Worm (Caenorhabditis elegans): Measurements from ENCODE around the gene F35H10.3.

Gene F35H10.3

ce11 chrIV:8333988-8334863, 8.5 kb downstream of the F35H10.3 start, which contains the start of gene his-32:
Gene his-32, plus strand, starts transcription at chrIV:8334305.
- no peak for TF ChIP-seq tbx-37 (GFP tag; conservative IDR thresholded peaks at IDR 0.05)
- TF ChIP-seq hnd-1 (tag; optimal IDR thresholded peaks at IDR 0.05) = no peak
- no peak for TF ChIP-seq ets-7 (tag; optimal IDR thresholded peaks at IDR 0.05)
- peak; percentile 67; the same call in 1 of the 2 replicates for TF ChIP-seq sea-1 (GFP tag; conservative IDR thresholded peaks at IDR 0.05)
- peak; percentile 65; the same call in 1 of the 2 replicates for TF ChIP-seq flt-1 (GFP tag; IDR thresholded peaks at IDR 0.05)
- peak; percentile 100 for TF ChIP-seq aly-1 (tag; optimal IDR thresholded peaks at IDR 0.05)
- peak; percentile 99 for TF ChIP-seq ama-1 (optimal IDR thresholded peaks at IDR 0.05)
- TF ChIP-seq tbx-11 (GFP tag; IDR thresholded peaks at IDR 0.05) = no peak
- peak; percentile 41 for TF ChIP-seq hmg-4 (GFP tag; optimal IDR thresholded peaks at IDR 0.05)
- peak; percentile 60 for TF ChIP-seq hmbx-1 (tag; optimal IDR thresholded peaks at IDR 0.05)
- peak; percentile 69 for TF ChIP-seq ceh-36 (tag; optimal IDR thresholded peaks at IDR 0.05)
- TF ChIP-seq scrt-1 (GFP tag; IDR thresholded peaks at IDR 0.05) = peak; percentile 78; the same call in 1 of the 2 replicates
- TF ChIP-seq B0310.2 (tag; optimal IDR thresholded peaks at IDR 0.05) = peak; percentile 88
- peak; percentile 25 for TF ChIP-seq tra-4 (tag; optimal IDR thresholded peaks at IDR 0.05)
- peak; percentile 18 for TF ChIP-seq F13C5.2 (tag; optimal IDR thresholded peaks at IDR 0.05)
- peak; percentile 76 for TF ChIP-seq pes-1 (GFP tag; IDR thresholded peaks at IDR 0.05)
- TF ChIP-seq ceh-13 (GFP tag; optimal IDR thresholded peaks at IDR 0.05) = no peak

- TF ChIP-seq pes-1 (GFP tag; IDR thresholded peaks at IDR 0.05) (no peak), scrt-1 (GFP tag; IDR thresholded peaks at IDR 0.05) (no peak), ets-7 (tag; optimal IDR thresholded peaks at IDR 0.05) (no peak), B0310.2 (tag; optimal IDR thresholded peaks at IDR 0.05) (no peak), tra-4 (tag; optimal IDR thresholded peaks at IDR 0.05) (no peak), ama-1 (optimal IDR thresholded peaks at IDR 0.05) (no peak), flt-1 (GFP tag; IDR thresholded peaks at IDR 0.05) (no peak), tbx-37 (GFP tag; conservative IDR thresholded peaks at IDR 0.05) (no peak), tbx-11 (GFP tag; IDR thresholded peaks at IDR 0.05) (no peak), ceh-13 (GFP tag; optimal IDR thresholded peaks at IDR 0.05) (no peak), ceh-36 (tag; optimal IDR thresholded peaks at IDR 0.05) (no peak), hnd-1 (tag; optimal IDR thresholded peaks at IDR 0.05) (no peak), sea-1 (GFP tag; conservative IDR thresholded peaks at IDR 0.05) (no peak), F13C5.2 (tag; optimal IDR thresholded peaks at IDR 0.05) (no peak), hmg-4 (GFP tag; optimal IDR thresholded peaks at IDR 0.05) (no peak), hmbx-1 (tag; optimal IDR thresholded peaks at IDR 0.05) (no peak), aly-1 (tag; optimal IDR thresholded peaks at IDR 0.05) (no peak)
Observed at ce11 chrIV:8339636-8340035, 13.9 kb downstream of the F35H10.3 start, which contains the start of gene lgc-6. Gene lgc-6, plus strand, starts transcription at chrIV:8339936.

DNA sequence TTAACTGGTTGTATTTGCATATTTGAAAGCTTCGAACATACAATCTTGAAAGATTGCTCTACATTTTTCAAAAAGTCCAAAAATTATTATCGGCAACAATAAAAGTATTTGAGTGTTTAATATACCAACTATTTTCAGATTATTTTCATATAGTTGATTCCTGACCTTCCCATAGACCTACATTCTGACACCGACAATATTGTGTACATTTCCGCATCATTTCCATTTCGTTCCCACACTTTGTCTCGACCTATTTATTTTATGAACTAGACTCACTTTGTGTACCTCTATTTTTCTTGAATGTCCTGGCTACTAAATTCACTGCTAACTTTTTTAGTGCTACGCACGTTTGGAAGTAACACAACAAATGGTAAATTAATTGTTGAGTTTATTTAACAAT, 16.6 kb downstream of the F35H10.3 start, which contains the start of gene lgc-5:
TSS of gene lgc-5 (plus strand) at position 301 of the 400 bp plus-strand sequence.
- TF ChIP-seq tbx-11 (GFP tag; IDR thresholded peaks at IDR 0.05) (no peak), tbx-37 (GFP tag; conservative IDR thresholded peaks at IDR 0.05) (no peak), pes-1 (GFP tag; IDR thresholded peaks at IDR 0.05) (no peak), ceh-36 (tag; optimal IDR thresholded peaks at IDR 0.05) (no peak), aly-1 (tag; optimal IDR thresholded peaks at IDR 0.05) (no peak), ets-7 (tag; optimal IDR thresholded peaks at IDR 0.05) (no peak), hmg-4 (GFP tag; optimal IDR thresholded peaks at IDR 0.05) (no peak)

DNA sequence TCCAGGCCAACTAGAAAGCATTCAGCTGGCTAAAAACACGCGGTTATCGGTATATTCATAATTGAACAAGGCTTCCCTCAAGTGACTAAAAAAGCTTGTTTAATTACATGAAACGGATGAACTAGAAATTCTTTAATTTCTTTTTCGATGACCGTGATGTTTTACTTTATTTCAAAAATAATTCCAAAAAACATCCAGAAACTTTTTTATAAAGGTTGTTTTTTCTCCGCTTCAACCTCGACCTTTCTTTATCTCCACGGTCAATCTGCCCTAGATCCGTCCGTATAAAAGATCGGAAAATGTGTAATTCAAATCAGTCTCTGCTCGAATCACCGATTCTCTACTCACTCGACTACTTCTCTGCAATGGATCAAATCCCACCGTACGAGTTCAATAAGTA, 19.8 kb downstream of the F35H10.3 start, which contains the start of gene F17E9.5:
TSS of gene F17E9.5 (plus strand) at position 301 of the 400 bp plus-strand sequence.
- TF ChIP-seq sea-1 (GFP tag; conservative IDR thresholded peaks at IDR 0.05) (no peak), ets-7 (tag; optimal IDR thresholded peaks at IDR 0.05) (no peak), scrt-1 (GFP tag; IDR thresholded peaks at IDR 0.05) (no peak), tra-4 (tag; optimal IDR thresholded peaks at IDR 0.05) (no peak), hnd-1 (tag; optimal IDR thresholded peaks at IDR 0.05) (no peak), ceh-13 (GFP tag; optimal IDR thresholded peaks at IDR 0.05) (no peak), F13C5.2 (tag; optimal IDR thresholded peaks at IDR 0.05) (no peak), flt-1 (GFP tag; IDR thresholded peaks at IDR 0.05) (no peak), tbx-11 (GFP tag; IDR thresholded peaks at IDR 0.05) (no peak), ceh-36 (tag; optimal IDR thresholded peaks at IDR 0.05) (no peak), hmg-4 (GFP tag; optimal IDR thresholded peaks at IDR 0.05) (no peak)

DNA sequence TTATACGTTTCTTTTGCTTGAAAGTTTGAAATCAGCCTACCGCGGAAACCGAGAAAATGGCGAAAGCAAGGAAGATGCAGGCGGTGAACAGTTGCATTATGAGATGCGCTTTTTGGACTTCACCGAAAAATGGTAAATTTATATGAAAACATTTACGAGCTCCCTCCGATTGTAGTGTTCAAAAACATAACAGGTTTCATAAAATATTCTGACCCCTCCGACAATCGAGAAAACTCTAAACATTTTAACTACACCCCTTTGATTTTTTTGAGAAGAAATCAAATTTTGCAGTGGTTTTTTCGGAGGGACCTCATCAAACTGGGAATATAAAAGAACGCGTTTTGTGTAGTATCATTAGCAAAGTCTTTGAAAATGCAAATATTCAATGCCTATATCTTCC, 21.3 kb downstream of the F35H10.3 start, which contains the start of the genes F17E9.18 and F17E9.15:
TSS of gene F17E9.18 (minus strand) at position 101 of the 400 bp plus-strand sequence.
TSS of gene F17E9.15 (plus strand) at position 368 of the 400 bp plus-strand sequence.
- TF ChIP-seq hnd-1 (tag; optimal IDR thresholded peaks at IDR 0.05) = no peak
- TF ChIP-seq scrt-1 (GFP tag; IDR thresholded peaks at IDR 0.05) = no peak
- TF ChIP-seq flt-1 (GFP tag; IDR thresholded peaks at IDR 0.05) = no peak
- TF ChIP-seq ceh-13 (GFP tag; optimal IDR thresholded peaks at IDR 0.05) = no peak
- TF ChIP-seq ceh-36 (tag; optimal IDR thresholded peaks at IDR 0.05) = no peak
- TF ChIP-seq pes-1 (GFP tag; IDR thresholded peaks at IDR 0.05) = no peak
- TF ChIP-seq ets-7 (tag; optimal IDR thresholded peaks at IDR 0.05) = no peak
- TF ChIP-seq sea-1 (GFP tag; conservative IDR thresholded peaks at IDR 0.05) = no peak

DNA sequence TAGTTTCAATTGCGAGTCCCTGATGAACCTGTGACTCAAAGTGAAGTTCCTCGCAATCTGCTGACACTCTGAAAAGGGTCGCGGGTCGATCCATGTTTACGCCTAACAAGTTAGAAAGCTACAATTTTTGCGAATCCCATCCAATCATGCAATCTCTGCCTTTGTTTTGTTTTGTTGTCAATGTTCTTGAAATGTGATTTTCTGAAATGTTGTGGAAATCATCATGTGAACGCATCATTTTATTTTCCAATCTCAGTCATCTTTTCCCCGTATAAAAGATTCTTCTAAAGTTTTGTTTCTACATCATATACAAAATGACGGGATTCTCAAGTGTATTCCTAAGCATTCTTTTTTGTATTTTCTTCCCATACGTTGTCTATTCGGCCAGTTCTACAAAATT, 22.3 kb downstream of the F35H10.3 start, which contains the start of gene F17E9.4:
TSS of gene F17E9.4 (plus strand) at position 301 of the 400 bp plus-strand sequence.
- TF ChIP-seq flt-1 (GFP tag; IDR thresholded peaks at IDR 0.05) (no peak), hmbx-1 (tag; optimal IDR thresholded peaks at IDR 0.05) (no peak), hnd-1 (tag; optimal IDR thresholded peaks at IDR 0.05) (no peak), tbx-11 (GFP tag; IDR thresholded peaks at IDR 0.05) (no peak), sea-1 (GFP tag; conservative IDR thresholded peaks at IDR 0.05) (no peak), ceh-13 (GFP tag; optimal IDR thresholded peaks at IDR 0.05) (no peak), tbx-37 (GFP tag; conservative IDR thresholded peaks at IDR 0.05) (no peak), tra-4 (tag; optimal IDR thresholded peaks at IDR 0.05) (no peak), pes-1 (GFP tag; IDR thresholded peaks at IDR 0.05) (no peak), hmg-4 (GFP tag; optimal IDR thresholded peaks at IDR 0.05) (no peak), scrt-1 (GFP tag; IDR thresholded peaks at IDR 0.05) (no peak), aly-1 (tag; optimal IDR thresholded peaks at IDR 0.05) (no peak), ama-1 (optimal IDR thresholded peaks at IDR 0.05) (no peak), B0310.2 (tag; optimal IDR thresholded peaks at IDR 0.05) (no peak), F13C5.2 (tag; optimal IDR thresholded peaks at IDR 0.05) (no peak), ets-7 (tag; optimal IDR thresholded peaks at IDR 0.05) (no peak), ceh-36 (tag; optimal IDR thresholded peaks at IDR 0.05) (no peak)
